Worm (Caenorhabditis elegans): ENCODE measurements around the gene Y73B6BL.288.

Y73B6BL.288 gene

ce11 chrIV:6323654-6324224 lies 18.6 kb downstream of the Y73B6BL.288 start, which contains the start of gene sqd-1 (continued):
- TF ChIP-seq pha-4 (tag; optimal IDR thresholded peaks at IDR 0.05) = peak; percentile 98

ce11 chrIV:6321667-6322066 lies 20.7 kb downstream of the Y73B6BL.288 start, which contains the start of gene Y73B6BL.29:
TSS of gene Y73B6BL.29 (plus strand) at chrIV:6321929.
- peak in 1 of 2 experiments; percentile 55 for TF ChIP-seq eor-1 (tag; optimal IDR thresholded peaks at IDR 0.05)
- peak; percentile 63 for TF ChIP-seq ZK546.5 (tag; optimal IDR thresholded peaks at IDR 0.05)
- peak; percentile 87 for TF ChIP-seq fkh-10 (GFP tag; optimal IDR thresholded peaks at IDR 0.05)
- no peak for TF ChIP-seq aly-2 (tag; optimal IDR thresholded peaks at IDR 0.05)
- peak; percentile 85 for TF ChIP-seq skn-1 (tag; optimal IDR thresholded peaks at IDR 0.05)
- peak; percentile 15 for TF ChIP-seq pqm-1 (tag; optimal IDR thresholded peaks at IDR 0.05)
- peak; percentile 32 for TF ChIP-seq ceh-82 (tag; optimal IDR thresholded peaks at IDR 0.05)
- peak; percentile 95 for TF ChIP-seq nhr-23 (tag; optimal IDR thresholded peaks at IDR 0.05)
- TF ChIP-seq nfya-1 (tag; optimal IDR thresholded peaks at IDR 0.05; ENCODE audit: insufficient read depth) = peak; percentile 89
- peak; percentile 72 for TF ChIP-seq nhr-25 (tag; optimal IDR thresholded peaks at IDR 0.05)
- TF ChIP-seq nhr-76 (tag; optimal IDR thresholded peaks at IDR 0.05) = no peak
- no peak for TF ChIP-seq egl-27 (tag; optimal IDR thresholded peaks at IDR 0.05)
- TF ChIP-seq elt-1 (tag; optimal IDR thresholded peaks at IDR 0.05) = no peak
- no peak for TF ChIP-seq daf-12 (tag; optimal IDR thresholded peaks at IDR 0.05)
- no peak for TF ChIP-seq mml-1 (tag; optimal IDR thresholded peaks at IDR 0.05)
- no peak for TF ChIP-seq sea-2 (GFP tag; optimal IDR thresholded peaks at IDR 0.05)
- no peak for TF ChIP-seq nhr-77 (tag; optimal IDR thresholded peaks at IDR 0.05)
- no peak for TF ChIP-seq unc-39 (tag; optimal IDR thresholded peaks at IDR 0.05)
- TF ChIP-seq lin-39 (tag; optimal IDR thresholded peaks at IDR 0.05) = no peak
- TF ChIP-seq ztf-11 (tag; optimal IDR thresholded peaks at IDR 0.05) = no peak
- peak; percentile 66 for TF ChIP-seq jun-1 (tag; optimal IDR thresholded peaks at IDR 0.05)
- TF ChIP-seq unc-62 (GFP tag; optimal IDR thresholded peaks at IDR 0.05) = no peak
- TF ChIP-seq ztf-4 (tag; optimal IDR thresholded peaks at IDR 0.05) = no peak
- TF ChIP-seq fos-1 (tag; optimal IDR thresholded peaks at IDR 0.05) = no peak
- peak; percentile 81 for TF ChIP-seq tbx-2 (tag; optimal IDR thresholded peaks at IDR 0.05)
- no peak for TF ChIP-seq ceh-9 (tag; optimal IDR thresholded peaks at IDR 0.05)
- TF ChIP-seq lin-15B (tag; optimal IDR thresholded peaks at IDR 0.05) = peak; percentile 87
- TF ChIP-seq nhr-28 (tag; optimal IDR thresholded peaks at IDR 0.05) = no peak
- peak; percentile 56 for TF ChIP-seq elt-2 (tag; optimal IDR thresholded peaks at IDR 0.05)
- no peak for TF ChIP-seq nhr-11 (tag; optimal IDR thresholded peaks at IDR 0.05)
- no peak for TF ChIP-seq zag-1 (tag; optimal IDR thresholded peaks at IDR 0.05)
- TF ChIP-seq egl-5 (tag; optimal IDR thresholded peaks at IDR 0.05) = peak; percentile 21
- TF ChIP-seq fkh-2 (tag; optimal IDR thresholded peaks at IDR 0.05) = no peak
- TF ChIP-seq snpc-4 (tag; optimal IDR thresholded peaks at IDR 0.05) = peak; percentile 90
- TF ChIP-seq ceh-28 (tag; optimal IDR thresholded peaks at IDR 0.05) = peak; percentile 67
- peak; percentile 51 for TF ChIP-seq hmg-11 (tag; optimal IDR thresholded peaks at IDR 0.05)
- no peak for TF ChIP-seq nhr-67 (tag; optimal IDR thresholded peaks at IDR 0.05)
- TF ChIP-seq nhr-237 (tag; optimal IDR thresholded peaks at IDR 0.05) = no peak
- peak; percentile 95 for TF ChIP-seq nhr-43 (tag; optimal IDR thresholded peaks at IDR 0.05; ENCODE audit: poor library complexity, severe bottlenecking)
- no peak for TF ChIP-seq elt-3 (tag; optimal IDR thresholded peaks at IDR 0.05)
- peak; percentile 84 for TF ChIP-seq lsy-12 (tag; optimal IDR thresholded peaks at IDR 0.05)
- TF ChIP-seq mdl-1 (tag; optimal IDR thresholded peaks at IDR 0.05) = peak; percentile 12
- TF ChIP-seq nhr-12 (tag; optimal IDR thresholded peaks at IDR 0.05) = no peak
- TF ChIP-seq R02D3.7 (tag; optimal IDR thresholded peaks at IDR 0.05) = peak; percentile 88
- TF ChIP-seq ceh-16 (tag; optimal IDR thresholded peaks at IDR 0.05) = no peak
- no peak for TF ChIP-seq ama-1 (optimal IDR thresholded peaks at IDR 0.05)
- peak; percentile 93 for TF ChIP-seq pha-4 (tag; optimal IDR thresholded peaks at IDR 0.05)
